Worm (Caenorhabditis elegans) whole organism, mixed stage, embryonic: Measurements from ENCODE around the gene srxa-7.

ENCODE experiments used
- ces-1 ChIP-seq: fragments of 150-350 bp; optimal IDR thresholded peaks from 2 replicates; lab custom pipeline; 2014; ENCODE audit warnings: missing biosample characterization, missing genetic modification reagents, missing genetic modification characterization
- tbx-8 ChIP-seq: fragments of 200-800 bp; sonication (Bioruptor generic); optimal IDR thresholded peaks from 2 replicates; lab custom pipeline; 2018; ENCODE audit warnings: mild to moderate bottlenecking, missing genetic modification characterization, moderate library complexity, missing compliant biosample characterization

- TF ChIP-seq ces-1 (GFP tag; lab: Kevin White, UChicago) (no peak), tbx-8 (GFP tag; lab: Kevin White, UChicago) (no peak)
Observed at ce11 chrV:16336326-16336725, 29.0 kb downstream of the srxa-7 start, which contains the start of gene srw-87.
